Fruit fly (Drosophila melanogaster): ENCODE results near the gene RtcB.

DNA sequence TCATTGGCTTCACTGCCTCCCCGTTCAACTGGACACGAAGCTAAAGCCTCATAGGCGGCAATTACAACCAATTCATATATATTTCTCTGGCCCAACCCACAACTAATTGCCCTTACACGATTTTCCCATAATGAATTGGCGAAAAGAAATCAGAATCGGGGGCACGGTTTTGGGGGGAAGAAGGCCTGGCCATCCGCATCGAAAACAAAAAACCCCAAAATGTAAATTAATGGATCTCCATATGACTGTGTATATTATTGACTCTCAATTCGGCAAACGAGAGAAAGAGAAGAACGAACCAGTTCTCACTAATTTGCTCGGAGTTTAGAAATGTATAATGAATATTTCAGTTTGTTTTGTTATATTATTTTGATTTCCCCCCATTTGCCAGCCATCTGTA is 41.5 kb upstream of the RtcB start:
- TF ChIP-seq toe (GFP tag; optimal IDR thresholded peaks at IDR 0.05): no peak
- no peak for TF ChIP-seq CG5204 (GFP tag; optimal IDR thresholded peaks at IDR 0.05)
- no peak for TF ChIP-seq kay (GFP tag; ENCODE audit: borderline replicate concordance)
- TF ChIP-seq CG1620 (GFP tag; optimal IDR thresholded peaks at IDR 0.05): no peak
- TF ChIP-seq Mnt (GFP tag; optimal IDR thresholded peaks at IDR 0.05): no peak
- no peak for TF ChIP-seq Crg-1 (GFP tag; optimal IDR thresholded peaks at IDR 0.05)
- no peak for TF ChIP-seq CG11617 (GFP tag; optimal IDR thresholded peaks at IDR 0.05)
- no peak for TF ChIP-seq CG33017 (tag; optimal IDR thresholded peaks at IDR 0.05)
